Fruit fly (Drosophila melanogaster) whole organism, embryonic: Measurements from ENCODE around the gene CG10195.

ENCODE experiments used
- Ada2b ChIP-seq: fragments of 200-800 bp; sonication (Bioruptor generic); IDR thresholded peaks from 2 replicates; pipeline ENCODE4 v1.3.6; 2022; ENCODE audit warnings: missing biosample characterization, missing genetic modification characterization
- Adf1 ChIP-seq: fragments of 200-800 bp; sonication (Bioruptor generic); IDR thresholded peaks from 2 replicates; pipeline ENCODE4 v1.3.6; 2022; ENCODE audit warnings: missing biosample characterization, missing genetic modification characterization
- Atf6 ChIP-seq: fragments of 200-800 bp; sonication (Bioruptor generic); IDR thresholded peaks from 2 replicates; pipeline ENCODE4 v1.3.6; 2022; ENCODE audit warnings: missing biosample characterization, missing genetic modification characterization
- Bgb ChIP-seq: fragments of 200-800 bp; sonication (Bioruptor generic); IDR thresholded peaks from 2 replicates; pipeline ENCODE4 v1.3.6; 2022; ENCODE audit warnings: missing biosample characterization, missing genetic modification characterization; ENCODE audit not compliant: partially characterized antibody
- BtbVII ChIP-seq: fragments of 200-800 bp; sonication (Bioruptor generic); optimal IDR thresholded peaks from 3 replicates; lab custom pipeline; 2017; ENCODE audit warnings: missing biosample characterization, mild to moderate bottlenecking, missing genetic modification characterization
- CG10267 ChIP-seq: fragments of 200-800 bp; sonication (Bioruptor generic); optimal IDR thresholded peaks from 2 replicates; lab custom pipeline; 2018; ENCODE audit warnings: missing biosample characterization, mild to moderate bottlenecking, missing genetic modification characterization, moderate library complexity
- CG11456 ChIP-seq: fragments of 200-800 bp; sonication (Bioruptor generic); IDR thresholded peaks from 3 replicates; pipeline ENCODE4 v1.3.6; 2022; ENCODE audit warnings: missing biosample characterization, missing genetic modification characterization
- CG12299 ChIP-seq: fragments of 200-800 bp; sonication (Bioruptor generic); optimal IDR thresholded peaks from 2 replicates; lab custom pipeline; 2018; ENCODE audit warnings: missing biosample characterization, mild to moderate bottlenecking, missing genetic modification characterization
- CG15269 ChIP-seq: fragments of 200-800 bp; sonication (Bioruptor generic); optimal IDR thresholded peaks from 2 replicates; lab custom pipeline; 2018; ENCODE audit warnings: missing biosample characterization, mild to moderate bottlenecking, missing genetic modification characterization, moderate library complexity
- CG1529 ChIP-seq: fragments of 200-800 bp; sonication (Bioruptor generic); optimal IDR thresholded peaks from 3 replicates; lab custom pipeline; 2018; ENCODE audit warnings: missing biosample characterization, missing genetic modification characterization
- CG16863 ChIP-seq: fragments of 200-800 bp; sonication (Bioruptor generic); optimal IDR thresholded peaks from 3 replicates; lab custom pipeline; 2016; ENCODE audit warnings: missing biosample characterization, missing genetic modification characterization
- CG18476 ChIP-seq: fragments of 200-800 bp; sonication (Bioruptor generic); optimal IDR thresholded peaks from 2 replicates; lab custom pipeline; 2016; ENCODE audit warnings: missing biosample characterization, mild to moderate bottlenecking, missing genetic modification characterization
- CG18764 ChIP-seq: fragments of 200-800 bp; sonication (Bioruptor generic); optimal IDR thresholded peaks from 3 replicates; lab custom pipeline; 2016; ENCODE audit warnings: missing biosample characterization, missing genetic modification characterization
- CG3065 ChIP-seq: fragments of 200-800 bp; sonication (Bioruptor generic); optimal IDR thresholded peaks from 2 replicates; lab custom pipeline; 2016; ENCODE audit warnings: missing biosample characterization, missing genetic modification characterization
- CG31388 ChIP-seq: fragments of 200-800 bp; sonication (Bioruptor generic); optimal IDR thresholded peaks from 2 replicates; lab custom pipeline; 2016; ENCODE audit warnings: missing biosample characterization, missing genetic modification characterization
- CG32767 ChIP-seq: fragments of 200-800 bp; sonication (Bioruptor generic); IDR thresholded peaks from 2 replicates; pipeline ENCODE4 v1.3.6; 2022; ENCODE audit warnings: missing biosample characterization, missing genetic modification characterization
- CG4617 ChIP-seq: fragments of 200-800 bp; sonication (Bioruptor generic); optimal IDR thresholded peaks from 3 replicates; lab custom pipeline; 2016; ENCODE audit warnings: missing biosample characterization, missing genetic modification characterization, borderline replicate concordance
- CG4730 ChIP-seq: fragments of 200-800 bp; sonication (Bioruptor generic); IDR thresholded peaks from 2 replicates; pipeline ENCODE4 v1.3.6; 2022; ENCODE audit warnings: missing biosample characterization, missing genetic modification characterization
- CG7357 ChIP-seq: fragments of 200-800 bp; sonication (Bioruptor generic); IDR thresholded peaks from 3 replicates; pipeline ENCODE4 v1.3.6; 2022; ENCODE audit warnings: missing biosample characterization, missing genetic modification characterization
- CG8290 ChIP-seq, 3 experiments: fragments of 200-800 bp; sonication (Bioruptor generic); optimal IDR thresholded peaks; 2 replicates each; lab custom pipeline; 2016 to 2019; ENCODE audit warnings: missing biosample characterization in 3 of 3, missing genetic modification characterization in 3 of 3, mild to moderate bottlenecking in 2 of 3, moderate library complexity in 1 of 3
- CG9727 ChIP-seq: fragments of 200-800 bp; sonication (Bioruptor generic); optimal IDR thresholded peaks from 3 replicates; lab custom pipeline; 2017; ENCODE audit warnings: missing biosample characterization, mild to moderate bottlenecking, missing genetic modification characterization
- D ChIP-seq, 2 experiments: fragments of 200-800 bp in 1 of 2; fragments of >200 bp in 1 of 2; sonication (Bioruptor generic) in 1 of 2; optimal IDR thresholded peaks; 2 replicates in 1 of 2; 3 replicates in 1 of 2; lab custom pipeline; 2017; ENCODE audit warnings: mild to moderate bottlenecking in 1 of 2, missing biosample characterization in 1 of 2, missing genetic modification characterization in 1 of 2, missing genetic modification reagents in 1 of 2
- Dbx ChIP-seq: fragments of 200-800 bp; sonication (Bioruptor generic); IDR thresholded peaks from 3 replicates; pipeline ENCODE4 v1.3.6; 2022; ENCODE audit warnings: missing biosample characterization, missing genetic modification characterization
- Fer3 ChIP-seq: fragments of 200-800 bp; sonication (Bioruptor generic); optimal IDR thresholded peaks from 2 replicates; lab custom pipeline; 2018; ENCODE audit warnings: missing biosample characterization, mild to moderate bottlenecking, missing genetic modification characterization, moderate library complexity
- Gug ChIP-seq: fragments of 200-800 bp; sonication (Bioruptor generic); IDR thresholded peaks from 4 replicates; pipeline ENCODE4 v1.3.6; 2022; ENCODE audit warnings: missing biosample characterization, missing genetic modification characterization
- MBD-R2 ChIP-seq: fragments of 200-800 bp; sonication (Bioruptor generic); IDR thresholded peaks from 2 replicates; pipeline ENCODE4 v1.3.6; 2022; ENCODE audit warnings: missing biosample characterization, missing genetic modification characterization
- NK7.1 ChIP-seq: fragments of 200-800 bp; sonication (Bioruptor generic); optimal IDR thresholded peaks from 3 replicates; lab custom pipeline; 2016; ENCODE audit warnings: missing biosample characterization, missing genetic modification characterization
- Nf-YA ChIP-seq: fragments of 200-800 bp; sonication (Bioruptor generic); IDR thresholded peaks from 2 replicates; pipeline ENCODE4 v1.3.6; 2022; ENCODE audit warnings: missing biosample characterization, missing genetic modification characterization
- PHDP ChIP-seq: fragments of 200-800 bp; sonication (Bioruptor generic); optimal IDR thresholded peaks from 3 replicates; lab custom pipeline; 2018; ENCODE audit warnings: missing biosample characterization, mild to moderate bottlenecking, missing genetic modification characterization, moderate library complexity
- Rx ChIP-seq: fragments of 200-800 bp; sonication (Bioruptor generic); IDR thresholded peaks from 2 replicates; pipeline ENCODE4 v1.3.6; 2022; ENCODE audit warnings: missing biosample characterization, missing genetic modification characterization
- Sin3A ChIP-seq: fragments of >200 bp; optimal IDR thresholded peaks from 2 replicates; lab custom pipeline; 2018
- amos ChIP-seq: fragments of 200-800 bp; sonication (Bioruptor generic); IDR thresholded peaks from 2 replicates; pipeline ENCODE4 v1.3.6; 2022; ENCODE audit warnings: missing biosample characterization, missing genetic modification characterization; ENCODE audit not compliant: partially characterized antibody
- aop ChIP-seq: fragments of 200-800 bp; sonication (Bioruptor generic); IDR thresholded peaks from 2 replicates; pipeline ENCODE4 v1.3.6; 2022; ENCODE audit warnings: missing biosample characterization, missing genetic modification characterization
- bowl ChIP-seq: fragments of 200-800 bp; sonication (Bioruptor generic); IDR thresholded peaks from 2 replicates; pipeline ENCODE4 v1.3.6; 2022; ENCODE audit warnings: missing biosample characterization, missing genetic modification characterization
- crc ChIP-seq: fragments of 200-800 bp; sonication (Bioruptor generic); optimal IDR thresholded peaks from 2 replicates; lab custom pipeline; 2016; ENCODE audit warnings: missing biosample characterization, missing genetic modification characterization
- cwo ChIP-seq: fragments of 200-800 bp; sonication (Bioruptor generic); optimal IDR thresholded peaks from 3 replicates; lab custom pipeline; 2017; ENCODE audit warnings: missing biosample characterization, missing genetic modification characterization, mild to moderate bottlenecking, moderate library complexity, missing genetic modification reagents
- dati ChIP-seq: fragments of 200-800 bp; sonication (Bioruptor generic); IDR thresholded peaks from 2 replicates; pipeline ENCODE4 v1.3.6; 2022; ENCODE audit warnings: missing biosample characterization, missing genetic modification characterization
- esg ChIP-seq: fragments of 200-800 bp; sonication (Bioruptor generic); conservative IDR thresholded peaks from 2 replicates; pipeline ENCODE4 v1.3.6; 2022; ENCODE audit warnings: missing biosample characterization, missing genetic modification characterization
- fru ChIP-seq: fragments of >200 bp; optimal IDR thresholded peaks from 2 replicates; lab custom pipeline; 2017
- gcm ChIP-seq: fragments of 200-800 bp; sonication (Bioruptor generic); optimal IDR thresholded peaks from 2 replicates; lab custom pipeline; 2019; ENCODE audit warnings: missing biosample characterization, mild to moderate bottlenecking, missing genetic modification characterization, moderate library complexity
- jigr1 ChIP-seq: fragments of 200-800 bp; sonication (Bioruptor generic); IDR thresholded peaks from 3 replicates; pipeline ENCODE4 v1.3.6; 2022; ENCODE audit warnings: missing biosample characterization, missing genetic modification characterization
- lab ChIP-seq: fragments of 200-800 bp; sonication (Bioruptor generic); optimal IDR thresholded peaks from 3 replicates; lab custom pipeline; 2017; ENCODE audit warnings: missing biosample characterization, missing genetic modification characterization, mild to moderate bottlenecking, moderate library complexity, missing genetic modification reagents
- mirr ChIP-seq: fragments of 200-800 bp; sonication (Bioruptor generic); optimal IDR thresholded peaks from 3 replicates; lab custom pipeline; 2018; ENCODE audit warnings: missing biosample characterization, mild to moderate bottlenecking, missing genetic modification characterization
- odd ChIP-seq: fragments of 200-800 bp; sonication (Bioruptor generic); optimal IDR thresholded peaks from 2 replicates; lab custom pipeline; 2017; ENCODE audit warnings: missing biosample characterization, mild to moderate bottlenecking, missing genetic modification characterization
- tin ChIP-seq: fragments of 200-800 bp; sonication (Bioruptor generic); optimal IDR thresholded peaks from 3 replicates; lab custom pipeline; 2016; ENCODE audit warnings: missing biosample characterization, missing genetic modification characterization
- tll ChIP-seq, 2 experiments: fragments of 200-800 bp in 1 of 2; fragments of >200 bp in 1 of 2; sonication (Bioruptor generic) in 1 of 2; optimal IDR thresholded peaks; 2 replicates each; lab custom pipeline; 2017 to 2019; ENCODE audit warnings: missing biosample characterization in 2 of 2, missing genetic modification characterization in 2 of 2, mild to moderate bottlenecking in 1 of 2, moderate library complexity in 1 of 2
- tup ChIP-seq: fragments of 200-800 bp; sonication (Bioruptor generic); optimal IDR thresholded peaks from 2 replicates; lab custom pipeline; 2016; ENCODE audit warnings: missing biosample characterization, mild to moderate bottlenecking, missing genetic modification characterization, moderate library complexity
- unc-4 ChIP-seq: fragments of 200-800 bp; sonication (Bioruptor generic); IDR thresholded peaks from 2 replicates; pipeline ENCODE4 v1.3.6; 2022; ENCODE audit warnings: missing biosample characterization, missing genetic modification characterization; ENCODE audit not compliant: partially characterized antibody
- zfh1 ChIP-seq: fragments of 200-800 bp; sonication (Bioruptor generic); IDR thresholded peaks from 3 replicates; pipeline ENCODE4 v1.3.6; 2022; ENCODE audit warnings: missing biosample characterization, missing genetic modification characterization
- zfh2 ChIP-seq: fragments of 200-800 bp; sonication (Bioruptor generic); optimal IDR thresholded peaks from 2 replicates; lab custom pipeline; 2016; ENCODE audit warnings: missing biosample characterization, missing genetic modification characterization

CG10195 gene

DNA sequence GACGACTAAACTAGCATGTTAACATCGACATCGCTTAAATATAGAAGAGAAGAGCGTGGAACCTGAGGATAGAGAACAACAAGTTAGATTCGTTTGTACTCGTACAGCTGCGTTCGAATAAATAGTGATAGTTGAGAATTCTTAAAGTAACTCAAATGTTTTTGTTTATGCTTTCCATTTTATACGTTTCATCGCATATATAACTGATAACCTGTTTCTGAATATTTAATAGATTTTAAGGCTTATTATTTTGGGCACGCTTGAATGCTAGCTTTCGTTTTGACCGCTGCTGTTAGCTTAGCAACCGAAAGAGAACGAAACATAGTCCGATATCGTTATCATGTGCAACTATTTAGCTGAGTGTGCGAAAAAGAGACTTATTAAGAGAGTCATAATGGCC is 43.8 kb upstream of the CG10195 start (continued):
- peak; percentile 89 for TF ChIP-seq CG16863 (GFP tag; lab: Kevin White, UChicago)
- TF ChIP-seq CG11456 (GFP tag; lab: Robert Waterston, UW), result peak; percentile 98
- TF ChIP-seq bowl (GFP tag; lab: Robert Waterston, UW), result peak; percentile 77; the same call in 1 of the 2 replicates
- TF ChIP-seq esg (GFP tag; lab: Robert Waterston, UW), result peak; percentile 93
- peak; percentile 97 for TF ChIP-seq zfh2 (GFP tag; lab: Kevin White, UChicago)
- peak; percentile 90 for TF ChIP-seq tin (GFP tag; lab: Kevin White, UChicago)
- peak; percentile 97 for TF ChIP-seq cwo (GFP tag; lab: Kevin White, UChicago)
- peak; percentile 93 for TF ChIP-seq zfh1
- TF ChIP-seq aop, result no peak; the same call in 1 of the 2 replicates
- TF ChIP-seq MBD-R2 (GFP tag; lab: Robert Waterston, UW), result peak; percentile 98
- TF ChIP-seq CG18476 (GFP tag; lab: Kevin White, UChicago), result peak; percentile 91
- TF ChIP-seq Rx (GFP tag; lab: Robert Waterston, UW), result peak; percentile 88
- peak; percentile 98 for TF ChIP-seq Dbx (GFP tag; lab: Robert Waterston, UW)
- TF ChIP-seq Gug, result peak; percentile 93
- TF ChIP-seq CG9727 (GFP tag; lab: Kevin White, UChicago), result peak; percentile 95
- no peak for TF ChIP-seq Bgb (GFP tag; lab: Robert Waterston, UW)
- TF ChIP-seq CG18764, result peak; percentile 79
- TF ChIP-seq CG32767 (GFP tag; lab: Robert Waterston, UW), result peak; percentile 93
- peak; percentile 98 for TF ChIP-seq PHDP (tag; lab: Kevin White, UChicago)
- TF ChIP-seq fru, result no peak
- TF ChIP-seq NK7.1, result peak; percentile 88
- TF ChIP-seq CG31388, result peak; percentile 83
- peak; percentile 86 for TF ChIP-seq gcm
- peak; percentile 90 for TF ChIP-seq Adf1 (GFP tag; lab: Robert Waterston, UW)
- TF ChIP-seq lab (GFP tag; lab: Kevin White, UChicago), result peak; percentile 99
- 0 out of 2 replicates have a peak, but pooled peaks have one; percentile 29 for TF ChIP-seq unc-4 (GFP tag; lab: Robert Waterston, UW)
- peak; percentile 89 for TF ChIP-seq tup (GFP tag; lab: Kevin White, UChicago)
- peak; percentile 74 for TF ChIP-seq CG3065
- peak; percentile 92 for TF ChIP-seq odd (GFP tag; lab: Kevin White, UChicago)
- peak; percentile 86 for TF ChIP-seq CG10267 (tag; lab: Kevin White, UChicago)
- TF ChIP-seq jigr1 (GFP tag; lab: Robert Waterston, UW), result peak; percentile 73; the same call in 2 of the 3 replicates
- peak; percentile 88 for TF ChIP-seq CG7357 (GFP tag; lab: Robert Waterston, UW)
- peak; percentile 95 for TF ChIP-seq CG12299 (tag; lab: Kevin White, UChicago)
- peak; percentile 98 for TF ChIP-seq BtbVII (GFP tag; lab: Kevin White, UChicago)
- TF ChIP-seq dati (GFP tag; lab: Robert Waterston, UW), result peak; percentile 84
- peak; percentile 97 for TF ChIP-seq Ada2b (GFP tag; lab: Robert Waterston, UW)
- peak; percentile 95 for TF ChIP-seq mirr (GFP tag; lab: Kevin White, UChicago)
- TF ChIP-seq CG4730 (GFP tag; lab: Robert Waterston, UW), result peak; percentile 94
- peak; percentile 98 for TF ChIP-seq CG15269 (tag; lab: Kevin White, UChicago)
- TF ChIP-seq CG8290 (GFP tag; optimal IDR thresholded peaks at IDR 0.05; lab: Kevin White, UChicago), result peak; percentile 24
- TF ChIP-seq CG8290 (tag; optimal IDR thresholded peaks at IDR 0.05; lab: Kevin White, UChicago), result peak in 1 of 2 experiments; percentile 97
- peak; percentile 74 for TF ChIP-seq CG1529
- peak; percentile 99 for TF ChIP-seq Atf6
- no peak for TF ChIP-seq Sin3A (lab: Kevin White, UChicago)
- no peak for TF ChIP-seq amos (GFP tag; lab: Robert Waterston, UW)
- peak; percentile 98 for TF ChIP-seq Fer3
- TF ChIP-seq CG4617 (GFP tag; lab: Kevin White, UChicago), result peak; percentile 67
- TF ChIP-seq D (optimal IDR thresholded peaks at IDR 0.05; lab: Kevin White, UChicago), result no peak
- peak; percentile 57 for TF ChIP-seq D (GFP tag; optimal IDR thresholded peaks at IDR 0.05; lab: Kevin White, UChicago)
- TF ChIP-seq tll (GFP tag; optimal IDR thresholded peaks at IDR 0.05; lab: Kevin White, UChicago), result no peak
- TF ChIP-seq Nf-YA (GFP tag; lab: Robert Waterston, UW), result peak; percentile 87
- peak; percentile 92 for TF ChIP-seq crc (GFP tag; lab: Kevin White, UChicago)
